Worm (Caenorhabditis elegans): ENCODE measurements around the gene cox-14.
"Not testable (repeated sequence)": the region's sequence is repeated elsewhere in the genome, so short reads cannot be mapped to it uniquely, and the experiment has no call there.

cox-14 gene

DNA sequence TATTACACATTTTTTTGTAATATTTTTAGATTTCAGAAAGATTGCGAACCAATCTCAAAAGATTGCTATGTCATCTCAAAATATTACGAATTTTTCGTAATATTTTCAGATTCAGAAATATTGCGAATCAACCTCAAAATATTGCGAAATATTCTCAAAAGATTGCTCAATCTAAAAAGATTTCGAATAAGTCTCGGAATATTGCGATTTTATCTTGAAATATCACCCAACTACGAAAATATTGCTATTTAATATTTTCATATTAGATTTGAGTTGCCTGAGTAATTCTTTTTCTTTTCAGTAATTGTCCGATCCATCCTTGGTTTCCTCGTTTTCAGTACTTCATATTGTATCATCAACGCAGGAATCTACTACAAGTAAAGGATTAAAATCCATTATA lies 3.1 kb downstream of the cox-14 start, which contains the start of gene Y70G10A.4:
TSS of gene Y70G10A.4 (plus strand) at position 301 of the 400 bp plus-strand sequence.
- not testable (repeated sequence) for TF ChIP-seq ztf-16, rnt-1, ceh-48 (tag; optimal IDR thresholded peaks at IDR 0.05)

ce11 chrIII:10231641-10232040 lies 12.9 kb downstream of the cox-14 start:
- TF ChIP-seq ceh-30 (tag; optimal IDR thresholded peaks at IDR 0.05) (no peak), pha-2 (tag; optimal IDR thresholded peaks at IDR 0.05) (no peak), madf-2 (tag; optimal IDR thresholded peaks at IDR 0.05) (no peak), hlh-6 (tag; optimal IDR thresholded peaks at IDR 0.05) (no peak), nhr-11 (tag; optimal IDR thresholded peaks at IDR 0.05) (no peak), Y22D7AL.16 (tag; optimal IDR thresholded peaks at IDR 0.05) (no peak), pag-3 (tag; optimal IDR thresholded peaks at IDR 0.05; ENCODE audit: borderline replicate concordance) (no peak), unc-3 (GFP tag; conservative IDR thresholded peaks at IDR 0.05) (no peak), unc-3 (tag; optimal IDR thresholded peaks at IDR 0.05) (no peak), ceh-18 (tag; optimal IDR thresholded peaks at IDR 0.05) (no peak), tbx-7 (tag; optimal IDR thresholded peaks at IDR 0.05) (no peak), dmd-4 (tag; optimal IDR thresholded peaks at IDR 0.05; ENCODE audit: borderline replicate concordance) (no peak), rnt-1 (tag; optimal IDR thresholded peaks at IDR 0.05) (no peak), ahr-1 (tag; optimal IDR thresholded peaks at IDR 0.05) (no peak), hlh-8 (tag; optimal IDR thresholded peaks at IDR 0.05) (no peak), ttx-3 (tag; optimal IDR thresholded peaks at IDR 0.05) (no peak)

DNA sequence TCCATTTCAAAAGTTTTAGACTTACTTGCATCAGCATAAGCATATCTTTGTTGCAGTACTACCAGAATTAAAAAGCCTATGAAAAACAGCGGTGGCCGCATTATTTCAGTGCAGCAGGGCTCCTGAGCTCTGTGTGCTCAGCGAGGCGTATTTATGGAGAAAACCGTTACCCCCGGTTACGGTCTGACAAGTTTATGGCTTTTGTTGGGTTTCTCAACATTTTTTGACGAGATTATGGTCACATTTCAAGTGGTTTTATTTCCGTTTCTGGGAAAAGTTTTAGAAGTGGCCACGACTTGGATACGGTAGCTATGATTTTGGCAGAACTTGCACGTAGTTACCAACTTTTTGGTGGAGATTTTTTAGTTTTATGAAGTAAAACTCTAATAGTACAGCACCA lies 15.2 kb downstream of the cox-14 start, which contains the start of gene paml-1:
TSS of gene paml-1 (minus strand) at position 101 of the 400 bp plus-strand sequence.
- TF ChIP-seq lin-11 (tag; optimal IDR thresholded peaks at IDR 0.05) (no peak), ceh-18 (tag; optimal IDR thresholded peaks at IDR 0.05) (no peak), hlh-30 (tag; optimal IDR thresholded peaks at IDR 0.05; ENCODE audit: insufficient read depth) (no peak), F13H6.1 (tag; optimal IDR thresholded peaks at IDR 0.05) (no peak), rnt-1 (tag; optimal IDR thresholded peaks at IDR 0.05) (no peak), K09A11.1 (tag; optimal IDR thresholded peaks at IDR 0.05; ENCODE audit: insufficient read depth) (no peak), C38D4.7 (GFP tag; optimal IDR thresholded peaks at IDR 0.05) (no peak), sox-2 (GFP tag; IDR thresholded peaks at IDR 0.05) (no peak), eyg-1 (tag; optimal IDR thresholded peaks at IDR 0.05) (no peak), madf-2 (tag; optimal IDR thresholded peaks at IDR 0.05) (no peak), ceh-19 (GFP tag; optimal IDR thresholded peaks at IDR 0.05) (no peak), unc-42 (tag; optimal IDR thresholded peaks at IDR 0.05) (no peak), C08G9.2 (tag; optimal IDR thresholded peaks at IDR 0.05) (no peak), ceh-2 (tag; optimal IDR thresholded peaks at IDR 0.05) (no peak), npax-4 (tag; optimal IDR thresholded peaks at IDR 0.05) (no peak), odd-2 (tag; optimal IDR thresholded peaks at IDR 0.05) (no peak), fkh-10 (GFP tag; optimal IDR thresholded peaks at IDR 0.05) (no peak), elt-4 (tag; optimal IDR thresholded peaks at IDR 0.05) (no peak)

- no peak for TF ChIP-seq dve-1 (tag; optimal IDR thresholded peaks at IDR 0.05)
- no peak for TF ChIP-seq pag-3 (tag; optimal IDR thresholded peaks at IDR 0.05; ENCODE audit: borderline replicate concordance)
- TF ChIP-seq syd-9 (tag; optimal IDR thresholded peaks at IDR 0.05) = no peak
- TF ChIP-seq ceh-31 (tag; optimal IDR thresholded peaks at IDR 0.05) = no peak
- no peak for TF ChIP-seq pha-2 (tag; optimal IDR thresholded peaks at IDR 0.05)
- no peak for TF ChIP-seq npax-4 (tag; optimal IDR thresholded peaks at IDR 0.05)
- TF ChIP-seq pha-4 (tag; optimal IDR thresholded peaks at IDR 0.05) = no peak
- no peak for TF ChIP-seq gmeb-2 (tag; optimal IDR thresholded peaks at IDR 0.05)
- no peak for TF ChIP-seq ceh-9 (tag; optimal IDR thresholded peaks at IDR 0.05)
Observed at ce11 chrIII:10236291-10236871, 17.6 kb downstream of the cox-14 start.
